Fruit fly (Drosophila melanogaster): Measurements from ENCODE around the gene Hmgcr.

Hmgcr gene

DNA sequence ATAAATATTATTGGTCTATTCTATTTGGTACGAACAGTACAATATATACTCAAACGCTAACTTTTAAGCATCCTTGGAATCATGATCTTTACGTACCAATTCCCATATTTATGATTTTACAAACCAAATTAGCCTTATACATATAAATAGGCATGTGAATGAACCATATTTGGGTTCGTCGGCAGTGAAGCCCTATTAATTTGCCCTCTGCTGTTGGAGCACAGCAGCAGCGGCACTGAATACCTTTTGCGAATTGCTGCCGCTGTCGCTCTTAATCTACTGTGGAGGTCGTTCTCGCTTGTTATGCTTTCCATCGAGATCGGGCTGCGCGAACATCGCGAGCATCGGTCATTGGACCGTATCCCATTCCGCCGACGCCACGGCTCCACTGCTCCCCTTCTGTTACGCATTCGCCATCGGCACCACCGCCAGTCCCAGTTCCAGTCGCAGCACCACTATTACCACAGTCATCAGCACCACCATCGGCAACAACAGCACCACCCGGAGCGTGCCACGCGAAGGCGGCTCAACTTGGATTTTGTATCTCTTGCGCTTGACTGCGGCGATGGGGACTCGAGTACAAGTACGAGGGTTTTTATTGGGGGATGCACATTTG, 55.4 kb downstream of the Hmgcr start (continued):
- peak; percentile 72 for TF ChIP-seq Hr4 (GFP tag; optimal IDR thresholded peaks at IDR 0.05)
- no peak for TF ChIP-seq fkh (GFP tag; optimal IDR thresholded peaks at IDR 0.05)
- TF ChIP-seq Sox14 (GFP tag; optimal IDR thresholded peaks at IDR 0.05), result peak; percentile 75
- TF ChIP-seq cyc (GFP tag; optimal IDR thresholded peaks at IDR 0.05), result peak; percentile 47
- TF ChIP-seq CG11294 (GFP tag; IDR thresholded peaks at IDR 0.05), result peak; percentile 44; the same call in 1 of the 2 replicates
- peak; percentile 28 for TF ChIP-seq Ets21C (GFP tag; optimal IDR thresholded peaks at IDR 0.05)
- peak; percentile 66 for TF ChIP-seq topi (GFP tag; optimal IDR thresholded peaks at IDR 0.05)
- peak; percentile 79 for TF ChIP-seq CG8119 (GFP tag; IDR thresholded peaks at IDR 0.05)
- TF ChIP-seq Met (GFP tag; optimal IDR thresholded peaks at IDR 0.05), result peak; percentile 71
- TF ChIP-seq Sox102F (GFP tag; optimal IDR thresholded peaks at IDR 0.05), result peak; percentile 53
- TF ChIP-seq esn (GFP tag; optimal IDR thresholded peaks at IDR 0.05), result peak; percentile 73
- TF ChIP-seq Hr39 (GFP tag; optimal IDR thresholded peaks at IDR 0.05), result peak; percentile 60
- TF ChIP-seq CG1621 (tag; optimal IDR thresholded peaks at IDR 0.05), result peak; percentile 70
- TF ChIP-seq Hr38 (GFP tag; optimal IDR thresholded peaks at IDR 0.05), result no peak
- TF ChIP-seq fd85E (GFP tag; optimal IDR thresholded peaks at IDR 0.05), result no peak
- peak; percentile 48 to 73 for TF ChIP-seq salr (GFP tag; optimal IDR thresholded peaks at IDR 0.05)
- TF ChIP-seq CG11902 (GFP tag; optimal IDR thresholded peaks at IDR 0.05), result peak; percentile 23
- TF ChIP-seq CG31627 (GFP tag; optimal IDR thresholded peaks at IDR 0.05), result peak; percentile 54
- peak; percentile 63 for TF ChIP-seq eg (GFP tag; IDR thresholded peaks at IDR 0.05)
- peak; percentile 39 for TF ChIP-seq Lpt (GFP tag; optimal IDR thresholded peaks at IDR 0.05)
- peak; percentile 73 for TF ChIP-seq CG10669 (GFP tag; optimal IDR thresholded peaks at IDR 0.05)
- peak; percentile 93 for TF ChIP-seq Eip78C (GFP tag)
- TF ChIP-seq CG10631 (GFP tag; optimal IDR thresholded peaks at IDR 0.05), result peak; percentile 80

DNA sequence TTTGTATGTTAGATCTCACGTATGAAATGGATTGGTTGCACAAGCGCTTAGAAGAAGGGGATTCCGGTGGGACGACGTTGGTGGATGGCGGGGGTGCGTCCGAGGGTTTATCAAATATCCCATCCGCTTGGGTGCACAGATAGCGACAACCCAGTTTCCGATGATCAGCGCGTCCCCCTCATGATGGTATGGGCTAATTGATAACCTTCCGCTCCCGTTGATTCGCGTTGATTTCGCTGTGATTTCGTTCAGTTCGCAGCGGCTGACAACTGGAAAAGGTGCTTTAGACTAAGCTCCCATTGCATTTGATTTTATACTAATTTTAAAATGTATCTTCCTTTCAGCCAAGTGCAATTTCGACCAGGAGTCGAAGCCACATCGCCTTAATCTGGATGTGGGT, 56.5 kb downstream of the Hmgcr start:
- no peak for TF ChIP-seq Lpt (GFP tag; optimal IDR thresholded peaks at IDR 0.05)
- TF ChIP-seq svp (GFP tag), result peak; percentile 99

DNA sequence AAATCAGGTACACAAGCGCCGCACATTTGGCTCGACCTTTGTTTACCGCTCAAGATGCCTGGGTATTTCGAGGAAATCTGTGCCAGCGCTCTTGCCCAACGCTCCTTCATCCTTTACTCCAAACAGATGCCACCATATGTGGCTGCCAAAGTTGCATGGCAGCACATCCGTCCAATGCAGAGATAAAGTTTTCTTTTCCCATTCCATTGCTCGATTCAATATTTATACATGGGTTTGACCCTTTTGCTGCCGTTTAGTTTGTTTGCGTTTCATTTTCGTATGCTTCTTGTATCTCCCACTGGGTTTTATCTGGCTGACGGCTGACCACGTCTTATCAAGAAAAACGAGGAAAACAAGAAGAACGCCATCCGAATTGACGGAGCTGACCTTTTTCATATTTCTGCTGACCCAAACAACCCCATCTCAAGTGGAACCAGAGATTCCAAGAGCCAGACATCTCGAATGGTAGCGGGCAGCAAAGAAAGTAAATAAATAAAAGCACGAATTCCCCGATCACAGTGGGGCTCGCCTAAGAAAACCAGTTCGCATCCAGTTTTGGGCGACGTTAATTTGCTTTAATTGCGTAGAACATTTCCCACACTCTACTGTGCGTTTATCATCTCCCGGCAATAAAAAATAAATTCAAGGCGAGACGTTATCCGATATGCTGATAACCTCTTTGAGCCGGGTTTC, 57.5 kb downstream of the Hmgcr start:
- TF ChIP-seq fd85E (GFP tag; optimal IDR thresholded peaks at IDR 0.05), result no peak
- TF ChIP-seq CG8319 (GFP tag; optimal IDR thresholded peaks at IDR 0.05), result no peak
- TF ChIP-seq spab (GFP tag; optimal IDR thresholded peaks at IDR 0.05), result no peak
- TF ChIP-seq CG31627 (GFP tag; optimal IDR thresholded peaks at IDR 0.05), result peak; percentile 9
- no peak for TF ChIP-seq salr (GFP tag; optimal IDR thresholded peaks at IDR 0.05)
- TF ChIP-seq CG10669 (GFP tag; optimal IDR thresholded peaks at IDR 0.05), result no peak
- no peak for TF ChIP-seq pdm3 (GFP tag; optimal IDR thresholded peaks at IDR 0.05)
- TF ChIP-seq eg (GFP tag; IDR thresholded peaks at IDR 0.05), result no peak
- no peak for TF ChIP-seq Ets96B (tag; optimal IDR thresholded peaks at IDR 0.05)
- TF ChIP-seq lz (GFP tag; optimal IDR thresholded peaks at IDR 0.05), result peak; percentile 7
- no peak for TF ChIP-seq OdsH (GFP tag; optimal IDR thresholded peaks at IDR 0.05)
- no peak for TF ChIP-seq Blimp-1 (GFP tag; optimal IDR thresholded peaks at IDR 0.05)
- peak; percentile 15 for TF ChIP-seq esn (GFP tag; optimal IDR thresholded peaks at IDR 0.05)
- no peak for TF ChIP-seq Sox14 (GFP tag; optimal IDR thresholded peaks at IDR 0.05)
- TF ChIP-seq CG6276 (GFP tag; optimal IDR thresholded peaks at IDR 0.05), result no peak
- TF ChIP-seq Eip93F (GFP tag; optimal IDR thresholded peaks at IDR 0.05), result no peak
- no peak for TF ChIP-seq Smox (GFP tag; optimal IDR thresholded peaks at IDR 0.05)
- no peak for TF ChIP-seq CG32006 (GFP tag; optimal IDR thresholded peaks at IDR 0.05)
- TF ChIP-seq CG10631 (GFP tag; optimal IDR thresholded peaks at IDR 0.05), result no peak
- peak; percentile 57 for TF ChIP-seq fkh (GFP tag; optimal IDR thresholded peaks at IDR 0.05)
- TF ChIP-seq CG6163 (GFP tag; IDR thresholded peaks at IDR 0.05), result no peak
- TF ChIP-seq Sox102F (GFP tag; optimal IDR thresholded peaks at IDR 0.05), result no peak
- peak; percentile 5 for TF ChIP-seq CG34406 (GFP tag; optimal IDR thresholded peaks at IDR 0.05)
- no peak for TF ChIP-seq Hr38 (GFP tag; optimal IDR thresholded peaks at IDR 0.05)
- no peak for TF ChIP-seq CG16779 (tag; optimal IDR thresholded peaks at IDR 0.05)
- no peak for TF ChIP-seq CG6792 (GFP tag; optimal IDR thresholded peaks at IDR 0.05)
- TF ChIP-seq acj6 (GFP tag; optimal IDR thresholded peaks at IDR 0.05), result no peak
- peak; percentile 56 for TF ChIP-seq Eip78C (GFP tag)
- peak; percentile 98 for TF ChIP-seq svp (GFP tag)
- no peak for TF ChIP-seq Hr4 (GFP tag; optimal IDR thresholded peaks at IDR 0.05)
- TF ChIP-seq achi (GFP tag; optimal IDR thresholded peaks at IDR 0.05), result no peak
- TF ChIP-seq CG15336 (GFP tag; IDR thresholded peaks at IDR 0.05), result no peak
- no peak for TF ChIP-seq dsx (GFP tag; optimal IDR thresholded peaks at IDR 0.05; ENCODE audit: poor library complexity, severe bottlenecking)
- TF ChIP-seq topi (GFP tag; optimal IDR thresholded peaks at IDR 0.05), result peak; percentile 10
- no peak for TF ChIP-seq Hr39 (GFP tag; optimal IDR thresholded peaks at IDR 0.05)
- no peak for TF ChIP-seq CG3032 (tag; optimal IDR thresholded peaks at IDR 0.05)
- TF ChIP-seq CG11902 (GFP tag; optimal IDR thresholded peaks at IDR 0.05), result no peak
